Fruit fly (Drosophila melanogaster) whole organism, embryonic: ENCODE data around the gene Gos28.

Experiments
- Atf3 ChIP-seq: fragments of 200-800 bp; sonication (Bioruptor generic); optimal IDR thresholded peaks from 3 replicates; lab custom pipeline; 2016; ENCODE audit warnings: missing biosample characterization, missing genetic modification characterization
- BEAF-32 ChIP-seq: fragments of 200-800 bp; sonication (Bioruptor generic); optimal IDR thresholded peaks from 3 replicates; lab custom pipeline; 2017; ENCODE audit warnings: missing biosample characterization, missing genetic modification characterization, mild to moderate bottlenecking, moderate library complexity, missing genetic modification reagents
- CG10267 ChIP-seq: fragments of 200-800 bp; sonication (Bioruptor generic); optimal IDR thresholded peaks from 2 replicates; lab custom pipeline; 2018; ENCODE audit warnings: missing biosample characterization, mild to moderate bottlenecking, missing genetic modification characterization, moderate library complexity
- CG10543 ChIP-seq: fragments of 200-800 bp; sonication (Bioruptor generic); optimal IDR thresholded peaks from 3 replicates; lab custom pipeline; 2017; ENCODE audit warnings: missing biosample characterization, mild to moderate bottlenecking, missing genetic modification characterization, moderate library complexity
- CG10979 ChIP-seq: fragments of 200-800 bp; sonication (Bioruptor generic); optimal IDR thresholded peaks from 2 replicates; lab custom pipeline; 2018; ENCODE audit warnings: missing biosample characterization, mild to moderate bottlenecking, missing genetic modification characterization, moderate library complexity
- CG12155 ChIP-seq: fragments of 200-800 bp; sonication (Bioruptor generic); optimal IDR thresholded peaks from 3 replicates; lab custom pipeline; 2016; ENCODE audit warnings: missing biosample characterization, missing genetic modification characterization
- CG12659 ChIP-seq: fragments of 200-800 bp; sonication (Bioruptor generic); optimal IDR thresholded peaks from 3 replicates; lab custom pipeline; 2017; ENCODE audit warnings: mild to moderate bottlenecking, missing biosample characterization, missing genetic modification reagents, missing genetic modification characterization
- CG13123 ChIP-seq: fragments of 200-800 bp; sonication (Bioruptor generic); optimal IDR thresholded peaks from 2 replicates; lab custom pipeline; 2016; ENCODE audit warnings: missing biosample characterization, missing genetic modification characterization
- CG13775 ChIP-seq: fragments of 200-800 bp; sonication (Bioruptor generic); optimal IDR thresholded peaks from 3 replicates; lab custom pipeline; 2017; ENCODE audit warnings: missing biosample characterization, mild to moderate bottlenecking, missing genetic modification characterization
- CG1529 ChIP-seq: fragments of 200-800 bp; sonication (Bioruptor generic); optimal IDR thresholded peaks from 3 replicates; lab custom pipeline; 2018; ENCODE audit warnings: missing biosample characterization, missing genetic modification characterization
- CG15514 ChIP-seq: fragments of 200-800 bp; sonication (Bioruptor generic); optimal IDR thresholded peaks from 3 replicates; lab custom pipeline; 2017; ENCODE audit warnings: missing biosample characterization, missing genetic modification characterization, mild to moderate bottlenecking, moderate library complexity, missing genetic modification reagents
- CG17829 ChIP-seq: fragments of 200-800 bp; optimal IDR thresholded peaks from 2 replicates; lab custom pipeline; 2019; ENCODE audit warnings: missing biosample characterization, mild to moderate bottlenecking, missing genetic modification characterization, moderate library complexity
- CG18011 ChIP-seq: fragments of 200-800 bp; sonication (Bioruptor generic); optimal IDR thresholded peaks from 2 replicates; lab custom pipeline; 2017; ENCODE audit warnings: missing biosample characterization, missing genetic modification characterization, mild to moderate bottlenecking, moderate library complexity, missing genotype
- CG2116 ChIP-seq: fragments of 200-800 bp; sonication (Bioruptor generic); optimal IDR thresholded peaks from 3 replicates; lab custom pipeline; 2018; ENCODE audit warnings: missing biosample characterization, mild to moderate bottlenecking, missing genetic modification characterization
- CG2120 ChIP-seq: fragments of 200-800 bp; sonication (Bioruptor generic); optimal IDR thresholded peaks from 3 replicates; lab custom pipeline; 2016; ENCODE audit warnings: missing biosample characterization, missing genetic modification characterization
- CG30020 ChIP-seq: fragments of 200-800 bp; optimal IDR thresholded peaks from 2 replicates; lab custom pipeline; 2019; ENCODE audit warnings: missing biosample characterization, mild to moderate bottlenecking, missing genetic modification characterization, moderate library complexity
- CG30403 ChIP-seq: fragments of 200-800 bp; sonication (Bioruptor generic); optimal IDR thresholded peaks from 3 replicates; lab custom pipeline; 2016; ENCODE audit warnings: missing biosample characterization, missing genetic modification characterization
- CG33213 ChIP-seq: fragments of 200-800 bp; sonication (Bioruptor generic); optimal IDR thresholded peaks from 3 replicates; lab custom pipeline; 2016; ENCODE audit warnings: missing biosample characterization, missing genetic modification characterization
- CG7556 ChIP-seq: fragments of 200-800 bp; sonication (Bioruptor generic); optimal IDR thresholded peaks from 2 replicates; lab custom pipeline; 2017; ENCODE audit warnings: missing biosample characterization, mild to moderate bottlenecking, missing genetic modification characterization
- CG8924 ChIP-seq: fragments of 200-800 bp; optimal IDR thresholded peaks from 3 replicates; lab custom pipeline; 2019; ENCODE audit warnings: missing biosample characterization, mild to moderate bottlenecking, missing genetic modification characterization, moderate library complexity
- CG8944 ChIP-seq: fragments of 200-800 bp; sonication (Bioruptor generic); optimal IDR thresholded peaks from 3 replicates; lab custom pipeline; 2016; ENCODE audit warnings: missing biosample characterization, missing genetic modification characterization
- CoRest ChIP-seq: fragments of 200-800 bp; sonication (Bioruptor generic); optimal IDR thresholded peaks from 3 replicates; lab custom pipeline; 2018; ENCODE audit warnings: missing biosample characterization, mild to moderate bottlenecking, missing genetic modification characterization, moderate library complexity
- Dip3 ChIP-seq: fragments of 200-800 bp; sonication (Bioruptor generic); optimal IDR thresholded peaks from 3 replicates; lab custom pipeline; 2016; ENCODE audit warnings: missing biosample characterization, missing genetic modification characterization
- Fer2 ChIP-seq: fragments of 200-800 bp; sonication (Bioruptor generic); optimal IDR thresholded peaks from 2 replicates; lab custom pipeline; 2018; ENCODE audit warnings: missing biosample characterization, mild to moderate bottlenecking, missing genetic modification characterization, moderate library complexity
- HmgZ ChIP-seq: fragments of 200-800 bp; sonication (Bioruptor generic); optimal IDR thresholded peaks from 2 replicates; lab custom pipeline; 2018; ENCODE audit warnings: missing biosample characterization, mild to moderate bottlenecking, missing genetic modification characterization
- MBD-R2 ChIP-seq: fragments of 200-800 bp; sonication (Bioruptor generic); IDR thresholded peaks from 2 replicates; pipeline ENCODE4 v1.3.6; 2022; ENCODE audit warnings: missing biosample characterization, missing genetic modification characterization
- Max ChIP-seq: fragments of 200-800 bp; sonication (Bioruptor generic); optimal IDR thresholded peaks from 2 replicates; lab custom pipeline; 2016; ENCODE audit warnings: missing biosample characterization, mild to moderate bottlenecking, missing genetic modification characterization
- Meics ChIP-seq: fragments of 200-800 bp; sonication (Bioruptor generic); optimal IDR thresholded peaks from 2 replicates; lab custom pipeline; 2017; ENCODE audit warnings: missing biosample characterization, mild to moderate bottlenecking, missing genetic modification characterization
- NFAT ChIP-seq: fragments of 200-800 bp; sonication (Bioruptor generic); IDR thresholded peaks from 2 replicates; pipeline ENCODE4 v1.3.6; 2022; ENCODE audit warnings: missing biosample characterization, missing genetic modification characterization
- Sry-β ChIP-seq: fragments of 200-800 bp; sonication (Bioruptor generic); optimal IDR thresholded peaks from 2 replicates; lab custom pipeline; 2018; ENCODE audit warnings: missing biosample characterization, mild to moderate bottlenecking, missing genetic modification characterization, moderate library complexity
- Xbp1 ChIP-seq: fragments of 200-800 bp; sonication (Bioruptor generic); optimal IDR thresholded peaks from 3 replicates; lab custom pipeline; 2016; ENCODE audit warnings: missing biosample characterization, mild to moderate bottlenecking, missing genetic modification characterization
- YL-1 ChIP-seq: fragments of 200-800 bp; sonication (Bioruptor generic); optimal IDR thresholded peaks from 3 replicates; lab custom pipeline; 2017; ENCODE audit warnings: missing biosample characterization, mild to moderate bottlenecking, missing genetic modification characterization
- cas ChIP-seq: fragments of 200-800 bp; sonication (Bioruptor generic); IDR thresholded peaks from 2 replicates; pipeline ENCODE4 v1.3.6; 2022; ENCODE audit warnings: missing biosample characterization, missing genetic modification characterization
- ftz-f1 ChIP-seq: fragments of 200-800 bp; sonication (Bioruptor generic); optimal IDR thresholded peaks from 2 replicates; lab custom pipeline; 2016; ENCODE audit warnings: missing biosample characterization, missing genetic modification characterization
- gfzf ChIP-seq: fragments of 200-800 bp; sonication (Bioruptor generic); optimal IDR thresholded peaks from 2 replicates; lab custom pipeline; 2016; ENCODE audit warnings: missing biosample characterization, mild to moderate bottlenecking, missing genetic modification characterization, moderate library complexity
- her ChIP-seq: fragments of 200-800 bp; sonication (Bioruptor generic); optimal IDR thresholded peaks from 2 replicates; lab custom pipeline; 2016; ENCODE audit warnings: missing biosample characterization, missing genetic modification characterization
- kay ChIP-seq: fragments of 200-800 bp; sonication (Bioruptor generic); optimal IDR thresholded peaks from 2 replicates; lab custom pipeline; 2016; ENCODE audit warnings: missing biosample characterization, missing genetic modification characterization
- lbe ChIP-seq: fragments of 200-800 bp; sonication (Bioruptor generic); optimal IDR thresholded peaks from 2 replicates; lab custom pipeline; 2016; ENCODE audit warnings: missing biosample characterization, mild to moderate bottlenecking, missing genetic modification characterization
- lmd ChIP-seq: fragments of 200-800 bp; sonication (Bioruptor generic); IDR thresholded peaks from 2 replicates; pipeline ENCODE4 v1.3.6; 2022; ENCODE audit warnings: missing biosample characterization, missing genetic modification characterization
- nerfin-1 ChIP-seq: fragments of 200-800 bp; sonication (Bioruptor generic); optimal IDR thresholded peaks from 3 replicates; lab custom pipeline; 2019; ENCODE audit warnings: missing biosample characterization, mild to moderate bottlenecking, missing genetic modification characterization, moderate library complexity
- phol ChIP-seq: fragments of 200-800 bp; sonication (Bioruptor generic); optimal IDR thresholded peaks from 3 replicates; lab custom pipeline; 2018; ENCODE audit warnings: missing biosample characterization, mild to moderate bottlenecking, missing genetic modification characterization, moderate library complexity
- pzg ChIP-seq: fragments of 200-800 bp; sonication (Bioruptor generic); optimal IDR thresholded peaks from 3 replicates; lab custom pipeline; 2018; ENCODE audit warnings: missing biosample characterization, mild to moderate bottlenecking, missing genetic modification characterization, moderate library complexity
- salm ChIP-seq: fragments of 200-800 bp; sonication (Bioruptor generic); optimal IDR thresholded peaks from 2 replicates; lab custom pipeline; 2018; ENCODE audit warnings: missing biosample characterization, mild to moderate bottlenecking, missing genetic modification characterization
- scrt ChIP-seq: fragments of 200-800 bp; sonication (Bioruptor generic); optimal IDR thresholded peaks from 2 replicates; lab custom pipeline; 2018; ENCODE audit warnings: missing biosample characterization, mild to moderate bottlenecking, missing genetic modification characterization, moderate library complexity
- sd ChIP-seq: fragments of 200-800 bp; sonication (Bioruptor generic); optimal IDR thresholded peaks from 3 replicates; lab custom pipeline; 2018; ENCODE audit warnings: missing biosample characterization, mild to moderate bottlenecking, missing genetic modification characterization, moderate library complexity
- sens ChIP-seq: fragments of 200-800 bp; sonication (Bioruptor generic); peaks from one replicate; lab custom pipeline; 2016; ENCODE audit warnings: missing biosample characterization, missing genetic modification characterization
- trem ChIP-seq: fragments of 200-800 bp; optimal IDR thresholded peaks from 3 replicates; lab custom pipeline; 2019; ENCODE audit warnings: missing biosample characterization, mild to moderate bottlenecking, missing genetic modification characterization, moderate library complexity
- zen ChIP-seq: fragments of 200-800 bp; sonication (Bioruptor generic); optimal IDR thresholded peaks from 3 replicates; lab custom pipeline; 2018; ENCODE audit warnings: missing biosample characterization, mild to moderate bottlenecking, missing genetic modification characterization, moderate library complexity

Gos28 gene

DNA sequence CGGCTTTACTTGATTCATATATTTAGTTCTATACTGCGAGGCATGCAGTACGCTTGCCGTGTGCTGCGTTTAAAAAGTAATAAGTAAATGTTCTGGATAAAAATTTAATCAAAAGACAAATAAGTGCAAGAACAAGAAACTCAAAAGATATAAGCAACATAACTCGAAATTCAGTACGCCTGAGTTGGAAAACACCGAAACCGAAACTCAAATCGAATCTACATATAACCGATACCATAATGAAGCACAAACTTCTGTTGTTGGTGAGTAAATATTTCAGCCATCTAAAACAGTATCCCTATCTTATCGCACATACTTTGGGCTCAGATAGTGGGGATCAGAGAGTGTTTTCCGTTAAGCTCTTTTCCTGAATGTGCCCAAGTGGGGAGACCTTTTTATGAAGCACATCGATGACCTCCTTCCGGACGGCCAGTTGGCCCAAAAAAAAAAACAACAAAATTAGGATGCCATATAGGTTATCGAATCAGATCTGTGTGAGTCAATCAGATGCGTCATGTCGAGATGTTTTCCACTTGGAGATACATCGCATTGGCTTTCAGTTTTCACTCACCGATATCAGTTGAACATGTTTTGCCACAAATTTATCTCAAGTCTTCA lies 7.7 kb downstream of the Gos28 start, which contains the start of gene CG31230 (continued):
- TF ChIP-seq zen (no peak), Meics (no peak), lmd (no peak), sd (tag; lab: Kevin White, UChicago) (peak; percentile 94)

dm6 chr3R:18677500-18677940 lies 14.0 kb downstream of the Gos28 start, which contains the start of the genes dind and CG7706:
Gene dind (minus strand): TSS chr3R:18677539.
Gene CG7706 (plus strand): TSS chr3R:18677818.
- TF ChIP-seq Xbp1 (peak; percentile 27), gfzf (GFP tag; lab: Kevin White, UChicago) (peak; percentile 72), salm (tag; lab: Kevin White, UChicago) (no peak), CG30020 (tag; lab: Kevin White, UChicago) (peak; percentile 86), CG10979 (peak; percentile 6), Fer2 (tag; lab: Kevin White, UChicago) (no peak), Atf3 (GFP tag; lab: Kevin White, UChicago) (no peak), MBD-R2 (GFP tag; lab: Robert Waterston, UW) (peak; percentile 79), BEAF-32 (GFP tag; lab: Kevin White, UChicago) (peak; percentile 27), her (GFP tag; lab: Kevin White, UChicago) (no peak), CG33213 (GFP tag; lab: Kevin White, UChicago) (no peak), ftz-f1 (GFP tag; lab: Kevin White, UChicago) (peak; percentile 26), Sry-β (GFP tag; lab: Kevin White, UChicago) (peak; percentile 85), CG2116 (GFP tag; lab: Kevin White, UChicago) (peak; percentile 54), CG15514 (GFP tag; lab: Kevin White, UChicago) (peak; percentile 9), phol (tag; lab: Kevin White, UChicago) (peak; percentile 52), cas (no peak), lbe (no peak), NFAT (no peak), YL-1 (GFP tag; lab: Kevin White, UChicago) (peak; percentile 50), CG30403 (peak; percentile 12), CoRest (peak; percentile 44), CG10267 (peak; percentile 90), Max (GFP tag; lab: Kevin White, UChicago) (peak; percentile 23), CG12659 (peak; percentile 47), CG18011 (GFP tag; lab: Kevin White, UChicago) (peak; percentile 42), kay (GFP tag; lab: Kevin White, UChicago) (no peak), CG13123 (GFP tag; lab: Kevin White, UChicago) (no peak), scrt (peak; percentile 69), sens (GFP tag; lab: Kevin White, UChicago) (peak; percentile 78), nerfin-1 (peak; percentile 99), HmgZ (tag; lab: Kevin White, UChicago) (peak; percentile 15), CG13775 (GFP tag; lab: Kevin White, UChicago) (peak; percentile 15), CG7556 (GFP tag; lab: Kevin White, UChicago) (no peak), CG17829 (peak; percentile 15), CG8924 (tag; lab: Kevin White, UChicago) (peak; percentile 4), CG8944 (GFP tag; lab: Kevin White, UChicago) (no peak), CG10543 (GFP tag; lab: Kevin White, UChicago) (no peak), pzg (GFP tag; lab: Kevin White, UChicago) (peak; percentile 51), CG12155 (GFP tag; lab: Kevin White, UChicago) (peak; percentile 0), trem (tag; lab: Kevin White, UChicago) (peak; percentile 70), Dip3 (peak; percentile 0), CG1529 (GFP tag; lab: Kevin White, UChicago) (no peak), CG2120 (GFP tag; lab: Kevin White, UChicago) (peak; percentile 33)
